Worm (Caenorhabditis elegans) whole organism, L1 larva: ENCODE data around the gene F21G4.5.

ENCODE experiments used
- ama-1 ChIP-seq: fragments of 150-350 bp; optimal IDR thresholded peaks from 2 replicates; lab custom pipeline; 2014
- nhr-237 ChIP-seq: fragments of 150-350 bp; optimal IDR thresholded peaks from 2 replicates; lab custom pipeline; 2014; ENCODE audit warnings: missing biosample characterization, missing genetic modification characterization
- sup-37 ChIP-seq: fragments of 200-800 bp; sonication (Bioruptor generic); optimal IDR thresholded peaks from 2 replicates; lab custom pipeline; 2018; ENCODE audit warnings: mild to moderate bottlenecking, missing genetic modification characterization, missing compliant biosample characterization

ce11 chrX:9856618-9857017 is 49.3 kb upstream of the F21G4.5 start, which contains the start of gene R07B1.11:
- no peak for TF ChIP-seq ama-1
- no peak for TF ChIP-seq sup-37 (GFP tag; lab: Kevin White, UChicago)
- no peak for TF ChIP-seq nhr-237 (tag; lab: Kevin White, UChicago)
